Fruit fly (Drosophila melanogaster) whole organism, pupa: ENCODE measurements around the gene CG32727.

ENCODE experiments used
- CG10348 ChIP-seq: fragments of 200-800 bp; sonication (Bioruptor generic); IDR thresholded peaks from 2 replicates; pipeline ENCODE4 v1.3.6; 2022; ENCODE audit warnings: missing biosample characterization, missing genetic modification characterization
- CG12605 ChIP-seq: fragments of 200-800 bp; sonication (Bioruptor generic); IDR thresholded peaks from 2 replicates; pipeline ENCODE4 v1.3.6; 2022; ENCODE audit warnings: missing biosample characterization, missing genetic modification characterization
- CG13204 ChIP-seq: fragments of 200-800 bp; sonication (Bioruptor generic); optimal IDR thresholded peaks from 2 replicates; lab custom pipeline; 2018; ENCODE audit warnings: missing biosample characterization, mild to moderate bottlenecking, missing genetic modification characterization, moderate library complexity
- CG17806 ChIP-seq: fragments of 200-800 bp; sonication (Bioruptor generic); optimal IDR thresholded peaks from 2 replicates; lab custom pipeline; 2018; ENCODE audit warnings: missing biosample characterization, mild to moderate bottlenecking, missing genetic modification characterization, moderate library complexity
- CG32121 ChIP-seq: fragments of 200-800 bp; sonication (Bioruptor generic); IDR thresholded peaks from 2 replicates; pipeline ENCODE4 v1.3.6; 2022; ENCODE audit warnings: missing biosample characterization, missing genetic modification characterization
- CG4496 ChIP-seq: fragments of 200-800 bp; sonication (Bioruptor generic); IDR thresholded peaks from 3 replicates; pipeline ENCODE4 v1.3.6; 2022; ENCODE audit warnings: missing biosample characterization, missing genetic modification characterization
- CG8159 ChIP-seq: fragments of 200-800 bp; sonication (Bioruptor generic); optimal IDR thresholded peaks from 3 replicates; lab custom pipeline; 2018; ENCODE audit warnings: missing biosample characterization, mild to moderate bottlenecking, missing genetic modification characterization, moderate library complexity
- D1 ChIP-seq: fragments of 200-800 bp; sonication (Bioruptor generic); optimal IDR thresholded peaks from 2 replicates; lab custom pipeline; 2018; ENCODE audit warnings: missing biosample characterization, mild to moderate bottlenecking, missing genetic modification characterization, moderate library complexity
- Ets98B ChIP-seq: fragments of 200-800 bp; sonication (Bioruptor generic); IDR thresholded peaks from 2 replicates; pipeline ENCODE4 v1.3.6; 2022; ENCODE audit warnings: missing biosample characterization, missing genetic modification characterization
- Pif1B ChIP-seq: fragments of 200-800 bp; sonication (Bioruptor generic); optimal IDR thresholded peaks from 3 replicates; lab custom pipeline; 2016; ENCODE audit warnings: missing biosample characterization, missing genetic modification characterization
- Snoo ChIP-seq: fragments of 200-800 bp; sonication (Bioruptor generic); optimal IDR thresholded peaks from 3 replicates; lab custom pipeline; 2017; ENCODE audit warnings: missing biosample characterization, mild to moderate bottlenecking, missing genetic modification characterization, inconsistent platforms
- fd96Ca ChIP-seq: fragments of 200-800 bp; sonication (Bioruptor generic); IDR thresholded peaks from 3 replicates; pipeline ENCODE4 v1.3.6; 2022; ENCODE audit warnings: missing biosample characterization, missing genetic modification characterization
- gl ChIP-seq: fragments of 200-800 bp; sonication (Bioruptor generic); optimal IDR thresholded peaks from 2 replicates; lab custom pipeline; 2018; ENCODE audit warnings: missing biosample characterization, mild to moderate bottlenecking, missing genetic modification characterization
- rn ChIP-seq: fragments of 200-800 bp; sonication (Bioruptor generic); IDR thresholded peaks from 2 replicates; pipeline ENCODE4 v1.3.6; 2022; ENCODE audit warnings: missing biosample characterization, missing genetic modification characterization

- TF ChIP-seq rn (GFP tag; lab: Robert Waterston, UW) (no peak), fd96Ca (no peak), gl (tag; lab: Kevin White, UChicago) (no peak), CG17806 (tag; lab: Kevin White, UChicago) (no peak), Ets98B (no peak), CG13204 (no peak), CG4496 (GFP tag; lab: Robert Waterston, UW) (no peak), CG8159 (tag; lab: Kevin White, UChicago) (no peak), CG12605 (GFP tag; lab: Robert Waterston, UW) (no peak), D1 (no peak), CG32121 (GFP tag; lab: Robert Waterston, UW) (no peak), Snoo (tag; lab: Kevin White, UChicago) (no peak), CG10348 (no peak), Pif1B (GFP tag; lab: Kevin White, UChicago) (no peak)
Measured at dm6 chrX:7453236-7453635, 46.2 kb downstream of the CG32727 start, which contains the start of gene CG43198.
